Worm (Caenorhabditis elegans) whole organism, L4 larva: ENCODE results near the gene nhr-58.

Experiments
- F26F4.8 ChIP-seq: fragments of 200-800 bp; sonication (Bioruptor generic); conservative IDR thresholded peaks from 2 replicates; pipeline ENCODE4 v1.3.6; 2022; ENCODE audit warnings: missing genetic modification characterization, missing compliant biosample characterization
- F44E2.7 ChIP-seq: fragments of 200-800 bp; sonication (Bioruptor generic); IDR thresholded peaks from 2 replicates; pipeline ENCODE4 v2.1.2; 2022; ENCODE audit warnings: missing genetic modification characterization, missing compliant biosample characterization
- T20F7.1 ChIP-seq: fragments of 200-800 bp; sonication (Bioruptor generic); optimal IDR thresholded peaks from 2 replicates; lab custom pipeline; 2018; ENCODE audit warnings: mild to moderate bottlenecking, missing genetic modification characterization, missing compliant biosample characterization
- Y75B8A.6 ChIP-seq: fragments of 200-800 bp; sonication (Bioruptor generic); IDR thresholded peaks from 2 replicates; pipeline ENCODE4 v1.3.6; 2022; ENCODE audit warnings: missing genetic modification reagents, missing genetic modification characterization, missing compliant biosample characterization
- ZK337.2 ChIP-seq: fragments of 200-800 bp; sonication (Bioruptor generic); IDR thresholded peaks from 2 replicates; pipeline ENCODE4 v1.3.6; 2022; ENCODE audit warnings: missing genetic modification reagents, missing genetic modification characterization, missing compliant biosample characterization
- ZK546.5 ChIP-seq, 2 experiments: sonication (generic microtip); optimal IDR thresholded peaks; 2 replicates each; lab custom pipeline; 2017; ENCODE audit warnings: missing biosample characterization in 2 of 2, missing genetic modification characterization in 2 of 2
- aha-1 ChIP-seq: fragments of 150-350 bp; peaks from one replicate; lab custom pipeline; 2014; ENCODE audit warnings: missing biosample characterization, missing genetic modification characterization
- attf-4 ChIP-seq: sonication (generic microtip); optimal IDR thresholded peaks from 3 replicates; lab custom pipeline; 2017; ENCODE audit warnings: missing biosample characterization, missing genetic modification characterization
- ceh-28 ChIP-seq: fragments of 150-350 bp; optimal IDR thresholded peaks from 2 replicates; lab custom pipeline; 2014; ENCODE audit warnings: missing biosample characterization, missing genetic modification reagents, missing genetic modification characterization
- ceh-62 ChIP-seq: sonication (generic microtip); optimal IDR thresholded peaks from 2 replicates; lab custom pipeline; 2017; ENCODE audit warnings: missing biosample characterization, missing genetic modification characterization
- ctbp-1 ChIP-seq: fragments of 200-800 bp; sonication (Bioruptor generic); IDR thresholded peaks from 2 replicates; pipeline ENCODE4 v1.3.6; 2022; ENCODE audit warnings: missing genetic modification reagents, missing genetic modification characterization, missing compliant biosample characterization
- daf-16 ChIP-seq, 3 experiments: sonication (generic microtip); optimal IDR thresholded peaks; 2 replicates each; lab custom pipeline; 2016 to 2017; ENCODE audit warnings: missing genetic modification characterization in 3 of 3, missing genetic modification reagents in 3 of 3, mild to moderate bottlenecking in 2 of 3, missing compliant biosample characterization in 2 of 3, missing biosample characterization in 1 of 3, moderate library complexity in 1 of 3
- daf-8 ChIP-seq: fragments of 200-800 bp; sonication (Bioruptor generic); IDR thresholded peaks from 2 replicates; pipeline ENCODE4 v1.3.6; 2022; ENCODE audit warnings: missing genetic modification characterization, missing compliant biosample characterization
- dmd-6 ChIP-seq: fragments of 200-800 bp; sonication (Bioruptor generic); IDR thresholded peaks from 2 replicates; pipeline ENCODE4 v1.3.6; 2022; ENCODE audit warnings: missing genetic modification reagents, missing genetic modification characterization, missing compliant biosample characterization
- dpl-1 ChIP-seq: fragments of 150-350 bp; optimal IDR thresholded peaks from 2 replicates; lab custom pipeline; 2014; ENCODE audit warnings: missing biosample characterization, missing genetic modification reagents, missing genetic modification characterization
- dve-1 ChIP-seq: sonication (generic microtip); optimal IDR thresholded peaks from 2 replicates; lab custom pipeline; 2017; ENCODE audit warnings: antibody characterized with exemption, mild to moderate bottlenecking, missing genetic modification characterization, missing compliant biosample characterization; ENCODE audit not compliant: insufficient read depth
- egl-43 ChIP-seq: fragments of 200-800 bp; sonication (Bioruptor generic); IDR thresholded peaks from 2 replicates; pipeline ENCODE4 v1.3.6; 2022; ENCODE audit warnings: missing genetic modification reagents, missing genetic modification characterization, missing compliant biosample characterization
- hif-1 ChIP-seq, 2 experiments: sonication (generic microtip); optimal IDR thresholded peaks; 2 replicates each; lab custom pipeline; 2016 to 2017; ENCODE audit warnings: missing compliant biosample characterization in 2 of 2, missing genetic modification characterization in 2 of 2, missing genetic modification reagents in 2 of 2, missing genotype in 2 of 2, mild to moderate bottlenecking in 1 of 2
- hlh-11 ChIP-seq: fragments of 200-800 bp; sonication (Bioruptor generic); optimal IDR thresholded peaks from 2 replicates; lab custom pipeline; 2018; ENCODE audit warnings: mild to moderate bottlenecking, missing genetic modification characterization, missing compliant biosample characterization
- hmg-1.1 ChIP-seq: fragments of 200-800 bp; sonication (Bioruptor generic); IDR thresholded peaks from 2 replicates; pipeline ENCODE4 v1.3.6; 2022; ENCODE audit warnings: missing genetic modification reagents, missing genetic modification characterization, missing compliant biosample characterization
- lim-7 ChIP-seq: fragments of 200-800 bp; sonication (Bioruptor generic); IDR thresholded peaks from 2 replicates; pipeline ENCODE4 v1.3.6; 2022; ENCODE audit warnings: missing genetic modification characterization, missing compliant biosample characterization
- lin-1 ChIP-seq: fragments of 200-800 bp; sonication (Bioruptor generic); IDR thresholded peaks from 2 replicates; pipeline ENCODE4 v1.3.6; 2022; ENCODE audit warnings: missing genetic modification reagents, missing genetic modification characterization, missing compliant biosample characterization
- madf-9 ChIP-seq: fragments of 200-800 bp; sonication (Bioruptor generic); conservative IDR thresholded peaks from 2 replicates; pipeline ENCODE4 v1.3.6; 2022; ENCODE audit warnings: missing genetic modification reagents, missing genetic modification characterization, missing compliant biosample characterization
- mdl-1 ChIP-seq, 2 experiments: fragments of 150-350 bp in 1 of 2; sonication (generic microtip) in 1 of 2; optimal IDR thresholded peaks; 2 replicates each; lab custom pipeline; 2014 to 2017; ENCODE audit warnings: missing biosample characterization in 2 of 2, missing genetic modification characterization in 2 of 2
- mdt-29 ChIP-seq: fragments of 200-800 bp; sonication (Bioruptor generic); IDR thresholded peaks from 2 replicates; pipeline ENCODE4 v1.3.6; 2022; ENCODE audit warnings: missing genetic modification reagents, missing genetic modification characterization, missing compliant biosample characterization
- mep-1 ChIP-seq: fragments of 150-350 bp; sonication (generic microtip); optimal IDR thresholded peaks from 3 replicates; lab custom pipeline; 2014; ENCODE audit warnings: missing biosample characterization, missing genetic modification characterization
- mes-2 ChIP-seq: sonication (generic microtip); optimal IDR thresholded peaks from 2 replicates; lab custom pipeline; 2016; ENCODE audit warnings: missing genotype, mild to moderate bottlenecking, missing genetic modification characterization, missing compliant biosample characterization; ENCODE audit not compliant: poor library complexity, severe bottlenecking
- mxl-3 ChIP-seq: fragments of 200-800 bp; sonication (Bioruptor generic); optimal IDR thresholded peaks from 2 replicates; lab custom pipeline; 2018; ENCODE audit warnings: mild to moderate bottlenecking, missing genetic modification characterization, missing compliant biosample characterization
- nhr-10 ChIP-seq: fragments of 150-350 bp; optimal IDR thresholded peaks from 2 replicates; lab custom pipeline; 2014; ENCODE audit warnings: missing biosample characterization, missing genetic modification characterization
- nhr-237 ChIP-seq: sonication (generic microtip); optimal IDR thresholded peaks from 2 replicates; lab custom pipeline; 2017; ENCODE audit warnings: missing biosample characterization, missing genetic modification characterization
- nhr-28 ChIP-seq: fragments of 150-350 bp; optimal IDR thresholded peaks from 2 replicates; lab custom pipeline; 2014; ENCODE audit warnings: missing biosample characterization, missing genetic modification characterization
- nhr-41 ChIP-seq: fragments of 200-800 bp; sonication (Bioruptor generic); IDR thresholded peaks from 2 replicates; pipeline ENCODE4 v1.3.6; 2022; ENCODE audit warnings: missing genetic modification reagents, missing genetic modification characterization, missing compliant biosample characterization
- nhr-77 ChIP-seq: fragments of 150-350 bp; optimal IDR thresholded peaks from 2 replicates; lab custom pipeline; 2014; ENCODE audit warnings: missing biosample characterization, missing genetic modification characterization
- php-3 ChIP-seq: fragments of 200-800 bp; sonication (Bioruptor generic); IDR thresholded peaks from 2 replicates; pipeline ENCODE4 v1.3.6; 2022; ENCODE audit warnings: missing genetic modification reagents, missing genetic modification characterization, missing compliant biosample characterization
- pqm-1 ChIP-seq: sonication (generic microtip); optimal IDR thresholded peaks from 2 replicates; lab custom pipeline; 2017; ENCODE audit warnings: missing biosample characterization, missing genetic modification characterization
- rbr-2 ChIP-seq: sonication (generic microtip); optimal IDR thresholded peaks from 2 replicates; lab custom pipeline; 2016; ENCODE audit warnings: missing genotype, missing genetic modification characterization, missing compliant biosample characterization
- set-16 ChIP-seq: fragments of 200-800 bp; sonication (Bioruptor generic); IDR thresholded peaks from 2 replicates; pipeline ENCODE4 v1.3.6; 2022; ENCODE audit warnings: missing genetic modification reagents, missing genetic modification characterization, missing compliant biosample characterization
- snpc-1.2 ChIP-seq: fragments of 200-800 bp; sonication (Bioruptor generic); IDR thresholded peaks from 2 replicates; pipeline ENCODE4 v1.3.6; 2022; ENCODE audit warnings: missing genetic modification reagents, missing genetic modification characterization, missing compliant biosample characterization
- unc-39 ChIP-seq: sonication (generic microtip); optimal IDR thresholded peaks from 2 replicates; lab custom pipeline; 2017; ENCODE audit warnings: missing biosample characterization, missing genetic modification characterization
- unc-62 ChIP-seq, 3 experiments: fragments of 150-350 bp in 1 of 3; sonication (generic microtip); optimal IDR thresholded peaks in 2 of 3; peaks in 1 of 3; 1 replicate in 1 of 3; 2 replicates in 2 of 3; lab custom pipeline; 2014 to 2017; ENCODE audit warnings: missing biosample characterization in 3 of 3, missing genetic modification characterization in 3 of 3, missing genetic modification reagents in 3 of 3, missing genotype in 1 of 3
- vab-7 ChIP-seq: fragments of 200-800 bp; sonication (Bioruptor generic); IDR thresholded peaks from 2 replicates; pipeline ENCODE4 v1.3.6; 2022; ENCODE audit warnings: missing genetic modification reagents, missing genetic modification characterization, missing compliant biosample characterization
- zip-11 ChIP-seq: fragments of 200-800 bp; sonication (Bioruptor generic); IDR thresholded peaks from 2 replicates; pipeline ENCODE4 v1.3.6; 2022; ENCODE audit warnings: missing genetic modification characterization, missing compliant biosample characterization
- ztf-7 ChIP-seq: fragments of 150-350 bp; optimal IDR thresholded peaks from 2 replicates; lab custom pipeline; 2014; ENCODE audit warnings: missing biosample characterization, missing genetic modification characterization

The nhr-58 gene

ce11 chrV:487980-488379, 44.1 kb upstream of the nhr-58 start:
- TF ChIP-seq unc-39 (tag; lab: Kevin White, UChicago) (no peak), ceh-28 (tag; lab: Kevin White, UChicago) (no peak), aha-1 (tag; lab: Kevin White, UChicago) (peak; percentile 11), set-16 (GFP tag; lab: Robert Waterston, UW) (peak; percentile 64), mes-2 (tag; lab: Kevin White, UChicago) (no peak), mep-1 (no peak), egl-43 (GFP tag; lab: Robert Waterston, UW) (0 out of 2 replicates have a peak, but pooled peaks have one; percentile 63), lim-7 (GFP tag; lab: Robert Waterston, UW) (0 out of 2 replicates have a peak, but pooled peaks have one; percentile 3)

ce11 chrV:489320-489719, 42.7 kb upstream of the nhr-58 start, which contains the start of gene nhr-106:
Gene nhr-106, plus strand, starts transcription at chrV:489620.
- TF ChIP-seq dmd-6 (GFP tag; lab: Robert Waterston, UW) (peak; percentile 48; the same call in 1 of the 2 replicates), rbr-2 (tag; lab: Kevin White, UChicago) (no peak), nhr-28 (tag; lab: Kevin White, UChicago) (peak; percentile 78), lin-1 (GFP tag; lab: Robert Waterston, UW) (no peak), nhr-41 (GFP tag; lab: Robert Waterston, UW) (no peak), daf-16 (GFP tag; optimal IDR thresholded peaks at IDR 0.05; lab: Kevin White, UChicago) (no peak), daf-16 (tag; optimal IDR thresholded peaks at IDR 0.05; lab: Kevin White, UChicago) (peak; percentile 26), pqm-1 (tag; lab: Kevin White, UChicago) (peak; percentile 20)

- no peak for TF ChIP-seq pqm-1 (tag; lab: Kevin White, UChicago)
- no peak for TF ChIP-seq zip-11
- TF ChIP-seq hmg-1.1 (GFP tag; lab: Robert Waterston, UW): no peak
- TF ChIP-seq unc-39 (tag; lab: Kevin White, UChicago): no peak
- no peak for TF ChIP-seq mxl-3 (GFP tag; lab: Kevin White, UChicago)
- no peak for TF ChIP-seq snpc-1.2 (GFP tag; lab: Robert Waterston, UW)
- TF ChIP-seq ZK337.2 (GFP tag; lab: Robert Waterston, UW): no peak
- no peak for TF ChIP-seq unc-62 (GFP tag; optimal IDR thresholded peaks at IDR 0.05 in 1 of 2; lab: Kevin White, UChicago)
- no peak for TF ChIP-seq unc-62 (tag; optimal IDR thresholded peaks at IDR 0.05; lab: Kevin White, UChicago)
- no peak for TF ChIP-seq hif-1 (tag; optimal IDR thresholded peaks at IDR 0.05; lab: Kevin White, UChicago)
- TF ChIP-seq ctbp-1 (GFP tag; lab: Robert Waterston, UW): no peak
- TF ChIP-seq nhr-237 (tag; lab: Kevin White, UChicago): no peak
- no peak for TF ChIP-seq Y75B8A.6
- TF ChIP-seq ZK546.5 (tag; optimal IDR thresholded peaks at IDR 0.05; lab: Kevin White, UChicago): no peak
- no peak for TF ChIP-seq daf-8 (GFP tag; lab: Robert Waterston, UW)
- no peak for TF ChIP-seq dpl-1
- no peak for TF ChIP-seq F44E2.7
Measured at ce11 chrV:491432-491831, 40.6 kb upstream of the nhr-58 start, which contains the start of gene str-196. Gene str-196, plus strand, starts transcription at chrV:491732.

ce11 chrV:494284-494683, 37.8 kb upstream of the nhr-58 start, which contains the start of gene nhr-131:
Gene nhr-131, plus strand, starts transcription at chrV:494370.
- TF ChIP-seq php-3: no peak
- no peak for TF ChIP-seq nhr-10
- no peak for TF ChIP-seq madf-9 (GFP tag; lab: Robert Waterston, UW)
- no peak for TF ChIP-seq T20F7.1 (GFP tag; lab: Kevin White, UChicago)
- peak; percentile 48 for TF ChIP-seq ceh-28 (tag; lab: Kevin White, UChicago)
- peak; percentile 77 for TF ChIP-seq dmd-6 (GFP tag; lab: Robert Waterston, UW)
- no peak for TF ChIP-seq F26F4.8 (GFP tag; lab: Robert Waterston, UW)
- peak; percentile 62 for TF ChIP-seq pqm-1 (tag; lab: Kevin White, UChicago)
- no peak for TF ChIP-seq attf-4 (tag; lab: Kevin White, UChicago)
- TF ChIP-seq set-16 (GFP tag; lab: Robert Waterston, UW): no peak
- peak in 1 of 2 experiments; percentile 10 for TF ChIP-seq mdl-1 (tag; optimal IDR thresholded peaks at IDR 0.05; lab: Kevin White, UChicago)
- no peak for TF ChIP-seq daf-8 (GFP tag; lab: Robert Waterston, UW)
- TF ChIP-seq mdt-29 (GFP tag; lab: Robert Waterston, UW): no peak
- peak; percentile 87 for TF ChIP-seq nhr-28 (tag; lab: Kevin White, UChicago)
- TF ChIP-seq mxl-3 (GFP tag; lab: Kevin White, UChicago): no peak
- TF ChIP-seq unc-39 (tag; lab: Kevin White, UChicago): no peak
- TF ChIP-seq hlh-11 (tag; lab: Kevin White, UChicago): peak; percentile 51
- peak; percentile 71 for TF ChIP-seq dve-1
- TF ChIP-seq ztf-7 (tag; lab: Kevin White, UChicago): no peak
- no peak for TF ChIP-seq daf-16 (GFP tag; optimal IDR thresholded peaks at IDR 0.05; lab: Kevin White, UChicago)
- peak; percentile 82 for TF ChIP-seq daf-16 (tag; optimal IDR thresholded peaks at IDR 0.05; lab: Kevin White, UChicago)
- peak; percentile 38 for TF ChIP-seq nhr-77 (tag; lab: Kevin White, UChicago)
- no peak for TF ChIP-seq vab-7 (GFP tag; lab: Robert Waterston, UW)
- no peak for TF ChIP-seq ceh-62 (tag; lab: Kevin White, UChicago)
- peak; percentile 38 for TF ChIP-seq aha-1 (tag; lab: Kevin White, UChicago)
